Worm (Caenorhabditis elegans) whole organism, midembryonic: ENCODE measurements around the gene F44A2.3.

Experiments
- T22C8.4 ChIP-seq: fragments of 200-800 bp; sonication (Bioruptor generic); IDR thresholded peaks from 2 replicates; pipeline ENCODE4 v1.3.6; 2022; ENCODE audit warnings: missing genetic modification characterization, missing compliant biosample characterization
- cog-1 ChIP-seq: sonication (generic microtip); optimal IDR thresholded peaks from 2 replicates; lab custom pipeline; 2016; ENCODE audit warnings: missing genetic modification characterization, missing compliant biosample characterization
- klf-2 ChIP-seq: fragments of 200-800 bp; sonication (Bioruptor generic); conservative IDR thresholded peaks from 2 replicates; pipeline ENCODE4 v1.3.6; 2022; ENCODE audit warnings: missing genetic modification reagents, missing genetic modification characterization, missing compliant biosample characterization
- med-1 ChIP-seq: sonication (generic microtip); optimal IDR thresholded peaks from 2 replicates; lab custom pipeline; 2017; ENCODE audit warnings: missing genetic modification characterization, mild to moderate bottlenecking, missing compliant biosample characterization, antibody characterized with exemption, missing genetic modification reagents; ENCODE audit not compliant: insufficient read depth
- ref-1 ChIP-seq: fragments of 200-800 bp; sonication (Bioruptor generic); conservative IDR thresholded peaks from 2 replicates; pipeline ENCODE4 v1.3.6; 2022; ENCODE audit warnings: missing genetic modification reagents, missing genetic modification characterization, missing compliant biosample characterization
- ztf-23 ChIP-seq: fragments of 200-800 bp; sonication (Bioruptor generic); IDR thresholded peaks from 2 replicates; pipeline ENCODE4 v1.3.6; 2022; ENCODE audit warnings: missing genetic modification reagents, missing genetic modification characterization, missing compliant biosample characterization

- TF ChIP-seq T22C8.4 (GFP tag; lab: Robert Waterston, UW) (no peak), ztf-23 (GFP tag; lab: Robert Waterston, UW) (no peak), med-1 (no peak), ref-1 (GFP tag; lab: Robert Waterston, UW) (no peak), cog-1 (tag; lab: Kevin White, UChicago) (no peak), klf-2 (GFP tag; lab: Robert Waterston, UW) (no peak)
These were observed 19.0 kb downstream of the F44A2.3 start for ce11 chrV:9324167-9324566.
